Worm (Caenorhabditis elegans): ENCODE measurements around the gene F56C3.7.
"Not testable (repeated sequence)": the region's sequence is repeated elsewhere in the genome, so short reads cannot be mapped to it uniquely, and the experiment has no call there.

- TF ChIP-seq mep-1 (tag; optimal IDR thresholded peaks at IDR 0.05); snpc-4 (tag; optimal IDR thresholded peaks at IDR 0.05); unc-62 (GFP tag; optimal IDR thresholded peaks at IDR 0.05); nhr-76 (tag; optimal IDR thresholded peaks at IDR 0.05); ces-1 (GFP tag; optimal IDR thresholded peaks at IDR 0.05); mls-2 (tag; optimal IDR thresholded peaks at IDR 0.05); nhr-12 (tag; optimal IDR thresholded peaks at IDR 0.05); unc-39 (tag; optimal IDR thresholded peaks at IDR 0.05); unc-120 (tag; optimal IDR thresholded peaks at IDR 0.05; ENCODE audit: poor library complexity, severe bottlenecking); tbx-8 (GFP tag; optimal IDR thresholded peaks at IDR 0.05); lin-13 (tag; optimal IDR thresholded peaks at IDR 0.05); ceh-43 (GFP tag; optimal IDR thresholded peaks at IDR 0.05); ztf-11 (tag; optimal IDR thresholded peaks at IDR 0.05): not testable (repeated sequence)
Observed at ce11 chrX:1403444-1403843, 32.9 kb upstream of the F56C3.7 start, which contains the start of gene ZK402.2.
